Fruit fly (Drosophila melanogaster) whole organism, wandering third instar larva: ENCODE measurements around the gene CG9920.

ENCODE experiments used
- Abd-B ChIP-seq: fragments of >200 bp; optimal IDR thresholded peaks from 2 replicates; lab custom pipeline; 2017; ENCODE audit warnings: missing biosample characterization, missing genetic modification characterization
- CG32264 ChIP-seq: fragments of 200-800 bp; sonication (Bioruptor generic); optimal IDR thresholded peaks from 2 replicates; lab custom pipeline; 2016; ENCODE audit warnings: missing biosample characterization, missing genetic modification characterization
- CG9705 ChIP-seq: fragments of 200-800 bp; sonication (Bioruptor generic); optimal IDR thresholded peaks from 2 replicates; lab custom pipeline; 2018; ENCODE audit warnings: missing biosample characterization, mild to moderate bottlenecking, missing genetic modification characterization
- CrebA ChIP-seq: fragments of 200-800 bp; sonication (Bioruptor generic); optimal IDR thresholded peaks from 2 replicates; lab custom pipeline; 2016; ENCODE audit warnings: missing biosample characterization, mild to moderate bottlenecking, missing genetic modification characterization, borderline replicate concordance
- Dfd ChIP-seq: fragments of >200 bp; optimal IDR thresholded peaks from 2 replicates; lab custom pipeline; 2017; ENCODE audit warnings: missing biosample characterization, missing genetic modification characterization
- Dif ChIP-seq: fragments of 200-275, 200-300 bp; sonication (Bioruptor generic); optimal IDR thresholded peaks from 2 replicates; lab custom pipeline; 2018; ENCODE audit warnings: missing biosample characterization, missing genetic modification characterization; ENCODE audit not compliant: partially characterized antibody
- GATAd ChIP-seq: sonication (Bioruptor generic); optimal IDR thresholded peaks from 2 replicates; lab custom pipeline; 2016; ENCODE audit warnings: missing biosample characterization, missing genetic modification characterization
- HLH106 ChIP-seq: fragments of 200-800 bp; optimal IDR thresholded peaks from 3 replicates; lab custom pipeline; 2019; ENCODE audit warnings: missing biosample characterization, mild to moderate bottlenecking, missing genetic modification characterization, moderate library complexity
- Hnf4 ChIP-seq: fragments of 200-800 bp; sonication (Bioruptor generic); optimal IDR thresholded peaks from 2 replicates; lab custom pipeline; 2016; ENCODE audit warnings: missing biosample characterization, mild to moderate bottlenecking, missing genetic modification characterization
- Hr78 ChIP-seq: fragments of >200 bp; optimal IDR thresholded peaks from 2 replicates; lab custom pipeline; 2017; ENCODE audit warnings: missing biosample characterization, missing genetic modification characterization
- Hr83 ChIP-seq: fragments of 200-300 bp; sonication (Bioruptor generic); optimal IDR thresholded peaks from 2 replicates; lab custom pipeline; 2016; ENCODE audit warnings: missing biosample characterization, mild to moderate bottlenecking, missing genetic modification characterization, moderate library complexity; ENCODE audit not compliant: poor library complexity, severe bottlenecking
- Jra ChIP-seq: sonication (Bioruptor generic); optimal IDR thresholded peaks from 2 replicates; lab custom pipeline; 2016; ENCODE audit warnings: missing biosample characterization, missing genetic modification characterization
- Mio ChIP-seq: sonication (Bioruptor generic); optimal IDR thresholded peaks from 2 replicates; lab custom pipeline; 2016; ENCODE audit warnings: missing biosample characterization, missing genetic modification characterization
- Myc ChIP-seq: fragments of >200 bp; optimal IDR thresholded peaks from 2 replicates; lab custom pipeline; 2017
- OdsH ChIP-seq: fragments of 200-800 bp; sonication (Bioruptor generic); optimal IDR thresholded peaks from 2 replicates; lab custom pipeline; 2016; ENCODE audit warnings: missing biosample characterization, mild to moderate bottlenecking, missing genetic modification characterization
- Rel ChIP-seq, 2 experiments: fragments of 200-800 bp; sonication (Bioruptor generic) in 1 of 2; optimal IDR thresholded peaks; 2 replicates in 1 of 2; 3 replicates in 1 of 2; lab custom pipeline; 2016 to 2019; ENCODE audit warnings: mild to moderate bottlenecking in 2 of 2, missing biosample characterization in 2 of 2, missing genetic modification characterization in 2 of 2, moderate library complexity in 1 of 2
- Vsx2 ChIP-seq: fragments of 200-300, 225-300 bp; sonication (Bioruptor generic); optimal IDR thresholded peaks from 2 replicates; lab custom pipeline; 2018; ENCODE audit warnings: missing biosample characterization, missing genetic modification characterization; ENCODE audit not compliant: partially characterized antibody
- br ChIP-seq: fragments of 200-800 bp; sonication (Bioruptor generic); optimal IDR thresholded peaks from 2 replicates; lab custom pipeline; 2016; ENCODE audit warnings: missing biosample characterization, missing genetic modification characterization
- brk ChIP-seq: fragments of 200-800 bp; sonication (Bioruptor generic); optimal IDR thresholded peaks from 2 replicates; lab custom pipeline; 2016; ENCODE audit warnings: missing biosample characterization, mild to moderate bottlenecking, missing genetic modification characterization
- dl ChIP-seq, 2 experiments: fragments of 175-275, 200-275 bp in 1 of 2; fragments of 200-275 bp in 1 of 2; sonication (Bioruptor generic); optimal IDR thresholded peaks; lab custom pipeline; 2018; ENCODE audit warnings: mild to moderate bottlenecking in 2 of 2, missing biosample characterization in 2 of 2, missing genetic modification characterization in 2 of 2, moderate library complexity in 2 of 2; ENCODE audit not compliant: partially characterized antibody in 2 of 2, insufficient read depth in 1 of 2
- dmrt93B ChIP-seq: fragments of 200-800 bp; sonication (Bioruptor generic); optimal IDR thresholded peaks from 2 replicates; lab custom pipeline; 2018; ENCODE audit warnings: missing biosample characterization, mild to moderate bottlenecking, missing genetic modification characterization
- dsf ChIP-seq: sonication (Bioruptor generic); optimal IDR thresholded peaks from 2 replicates; lab custom pipeline; 2016; ENCODE audit warnings: missing biosample characterization, missing genetic modification characterization, borderline replicate concordance
- ey ChIP-seq: fragments of 200-800 bp; sonication (Bioruptor generic); optimal IDR thresholded peaks from 2 replicates; lab custom pipeline; 2016; ENCODE audit warnings: missing biosample characterization, missing genetic modification characterization
- foxo ChIP-seq, 2 experiments: fragments of 200-800 bp; sonication (Bioruptor generic); optimal IDR thresholded peaks; 2 replicates in 1 of 2; 3 replicates in 1 of 2; lab custom pipeline; 2016 to 2017; ENCODE audit warnings: missing biosample characterization in 2 of 2, missing genetic modification characterization in 2 of 2
- fru ChIP-seq: fragments of 200-800 bp; sonication (Bioruptor generic); optimal IDR thresholded peaks from 3 replicates; lab custom pipeline; 2016; ENCODE audit warnings: missing biosample characterization, mild to moderate bottlenecking, missing genetic modification characterization
- h ChIP-seq: fragments of 200-800 bp; sonication (Bioruptor generic); optimal IDR thresholded peaks from 3 replicates; lab custom pipeline; 2016; ENCODE audit warnings: missing biosample characterization, mild to moderate bottlenecking, missing genetic modification characterization
- jim ChIP-seq: fragments of 175-275, 200-325 bp; sonication (Bioruptor generic); optimal IDR thresholded peaks from 2 replicates; lab custom pipeline; 2016; ENCODE audit warnings: missing biosample characterization, mild to moderate bottlenecking, missing genetic modification characterization
- lola ChIP-seq: fragments of >200 bp; optimal IDR thresholded peaks from 2 replicates; lab custom pipeline; 2017; ENCODE audit warnings: missing biosample characterization, missing genetic modification characterization
- pan ChIP-seq: fragments of >200 bp; optimal IDR thresholded peaks from 2 replicates; lab custom pipeline; 2017
- psq ChIP-seq: fragments of 200-800 bp; sonication (Bioruptor generic); optimal IDR thresholded peaks from 3 replicates; lab custom pipeline; 2017; ENCODE audit warnings: missing biosample characterization, mild to moderate bottlenecking, missing genetic modification characterization, moderate library complexity
- rgr ChIP-seq: fragments of 200-800 bp; sonication (Bioruptor generic); optimal IDR thresholded peaks from 3 replicates; lab custom pipeline; 2016; ENCODE audit warnings: missing biosample characterization, mild to moderate bottlenecking, missing genetic modification characterization
- sage ChIP-seq: fragments of 200-800 bp; sonication (Bioruptor generic); optimal IDR thresholded peaks from 2 replicates; lab custom pipeline; 2016; ENCODE audit warnings: missing biosample characterization, mild to moderate bottlenecking, missing genetic modification characterization
- sv ChIP-seq: fragments of 200-800 bp; sonication (Bioruptor generic); optimal IDR thresholded peaks from 3 replicates; lab custom pipeline; 2016; ENCODE audit warnings: missing biosample characterization, missing genetic modification characterization
- tai ChIP-seq: sonication (Bioruptor generic); optimal IDR thresholded peaks from 2 replicates; lab custom pipeline; 2016; ENCODE audit warnings: missing biosample characterization, missing genetic modification characterization
- usp ChIP-seq: fragments of >200 bp; optimal IDR thresholded peaks from 2 replicates; lab custom pipeline; 2017; ENCODE audit warnings: missing biosample characterization, missing genetic modification characterization
- woc ChIP-seq: sonication (Bioruptor generic); optimal IDR thresholded peaks from 2 replicates; lab custom pipeline; 2016; ENCODE audit warnings: missing biosample characterization, mild to moderate bottlenecking, missing genetic modification characterization

Gene CG9920

DNA sequence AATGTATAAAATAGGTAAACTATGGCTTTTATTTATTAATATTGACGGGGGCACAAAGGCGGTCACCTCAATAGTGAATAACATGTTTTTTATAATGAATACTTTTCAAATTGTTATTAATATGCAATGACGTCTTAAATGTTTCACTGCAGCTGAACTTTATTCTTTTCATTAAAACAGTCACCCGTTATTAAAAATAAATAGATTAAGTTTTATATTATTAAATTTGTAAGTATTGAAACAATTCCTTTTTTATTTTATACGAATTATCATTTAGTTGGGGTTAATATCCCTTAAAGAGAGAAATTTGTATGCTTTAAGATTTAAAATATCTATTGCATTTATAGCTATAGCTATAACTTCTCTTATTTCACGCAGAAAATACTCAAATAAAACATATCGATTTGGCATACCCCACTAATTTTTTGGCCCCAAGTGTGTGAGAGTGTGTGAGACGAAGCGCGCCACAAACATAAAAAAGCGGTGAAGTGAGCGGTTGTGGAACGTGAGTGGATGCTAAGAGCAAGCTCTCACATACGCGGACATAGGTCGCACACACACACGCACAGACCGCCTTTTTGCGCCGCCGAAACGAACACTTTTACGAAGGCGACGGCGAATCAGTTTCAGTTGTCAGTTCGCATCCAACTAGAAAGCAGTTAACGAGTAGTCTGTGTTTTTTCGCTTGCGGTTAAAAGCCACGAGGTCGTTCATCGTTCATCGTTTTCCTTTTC, 41.4 kb downstream of the CG9920 start, which contains the start of gene foxo (continued):
- TF ChIP-seq HLH106 (tag; lab: Kevin White, UChicago) (peak; percentile 77), Hr83 (GFP tag; lab: Kevin White, UChicago) (peak; percentile 80), GATAd (no peak), Mio (peak; percentile 23), OdsH (GFP tag; lab: Kevin White, UChicago) (peak; percentile 68), Rel (GFP tag; optimal IDR thresholded peaks at IDR 0.05; lab: Kevin White, UChicago) (no peak), Rel (tag; optimal IDR thresholded peaks at IDR 0.05; lab: Kevin White, UChicago) (no peak), foxo (GFP tag; optimal IDR thresholded peaks at IDR 0.05; lab: Kevin White, UChicago) (peak; percentile 68 to 69), dmrt93B (GFP tag; lab: Kevin White, UChicago) (peak; percentile 34), pan (lab: Kevin White, UChicago) (no peak), br (GFP tag; lab: Kevin White, UChicago) (peak; percentile 56), Dif (GFP tag; lab: Kevin White, UChicago) (peak; percentile 83), jim (GFP tag; lab: Kevin White, UChicago) (peak; percentile 66)

DNA sequence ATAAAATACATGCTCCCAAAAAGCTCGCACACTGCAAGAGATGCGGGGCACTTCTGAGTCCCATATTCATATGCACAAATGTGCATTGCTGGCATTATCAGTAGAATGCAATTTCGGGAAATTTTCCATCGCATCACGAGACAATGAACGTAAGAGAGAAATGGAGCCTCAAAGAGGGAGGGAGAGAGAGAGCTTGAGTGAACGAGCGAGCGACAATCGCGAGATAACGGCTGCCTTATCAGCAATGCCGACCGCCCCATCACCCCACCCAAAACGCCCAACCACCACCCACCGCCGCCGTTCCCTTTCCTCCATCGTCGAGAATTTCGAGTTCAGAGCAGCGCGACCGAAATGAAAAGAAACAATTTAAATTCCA, 41.9 kb downstream of the CG9920 start:
- no peak for TF ChIP-seq GATAd
- TF ChIP-seq dl (GFP tag; optimal IDR thresholded peaks at IDR 0.05; lab: Kevin White, UChicago; ENCODE audit: insufficient read depth in 1 of 2, partially characterized antibody in 2 of 2), result peak; percentile 67 to 71
- TF ChIP-seq Jra, result no peak
- TF ChIP-seq CrebA (GFP tag; lab: Kevin White, UChicago), result peak; percentile 36
- peak; percentile 78 for TF ChIP-seq Dif (GFP tag; lab: Kevin White, UChicago)
- TF ChIP-seq Hr83 (GFP tag; lab: Kevin White, UChicago), result peak; percentile 18
- no peak for TF ChIP-seq Rel (GFP tag; optimal IDR thresholded peaks at IDR 0.05; lab: Kevin White, UChicago)
- TF ChIP-seq Rel (tag; optimal IDR thresholded peaks at IDR 0.05; lab: Kevin White, UChicago), result peak; percentile 83
- TF ChIP-seq Vsx2 (GFP tag; lab: Kevin White, UChicago), result peak; percentile 50
- TF ChIP-seq br (GFP tag; lab: Kevin White, UChicago), result peak; percentile 31

DNA sequence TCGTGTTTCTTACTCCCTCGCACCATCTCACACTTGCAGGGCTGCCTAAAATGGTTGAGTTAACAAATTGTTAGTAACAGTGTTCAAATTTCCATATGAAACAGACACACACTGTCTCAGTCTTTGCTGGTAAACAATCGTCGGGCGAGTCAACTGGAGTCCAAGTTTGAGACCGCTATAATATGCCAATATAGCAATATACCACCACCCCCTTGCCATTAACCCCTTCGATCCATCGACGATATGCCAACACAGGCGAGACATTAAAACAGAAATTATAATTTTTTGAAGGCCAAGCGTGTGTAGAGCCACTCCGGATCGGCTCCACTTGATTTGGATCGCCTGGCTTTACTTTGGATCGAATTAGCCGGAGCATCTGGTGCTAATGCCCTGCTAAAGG, 43.8 kb downstream of the CG9920 start:
- no peak for TF ChIP-seq Jra
- no peak for TF ChIP-seq lola (GFP tag; lab: Kevin White, UChicago)
- TF ChIP-seq brk (GFP tag; lab: Kevin White, UChicago), result no peak
- TF ChIP-seq jim (GFP tag; lab: Kevin White, UChicago), result no peak
- no peak for TF ChIP-seq Myc
- no peak for TF ChIP-seq tai (GFP tag; lab: Kevin White, UChicago)
- no peak for TF ChIP-seq Hr83 (GFP tag; lab: Kevin White, UChicago)
- TF ChIP-seq CG32264 (GFP tag; lab: Kevin White, UChicago), result no peak
- TF ChIP-seq sv, result no peak
- no peak for TF ChIP-seq CG9705 (GFP tag; lab: Kevin White, UChicago)
- TF ChIP-seq sage, result no peak
- TF ChIP-seq GATAd, result no peak

DNA sequence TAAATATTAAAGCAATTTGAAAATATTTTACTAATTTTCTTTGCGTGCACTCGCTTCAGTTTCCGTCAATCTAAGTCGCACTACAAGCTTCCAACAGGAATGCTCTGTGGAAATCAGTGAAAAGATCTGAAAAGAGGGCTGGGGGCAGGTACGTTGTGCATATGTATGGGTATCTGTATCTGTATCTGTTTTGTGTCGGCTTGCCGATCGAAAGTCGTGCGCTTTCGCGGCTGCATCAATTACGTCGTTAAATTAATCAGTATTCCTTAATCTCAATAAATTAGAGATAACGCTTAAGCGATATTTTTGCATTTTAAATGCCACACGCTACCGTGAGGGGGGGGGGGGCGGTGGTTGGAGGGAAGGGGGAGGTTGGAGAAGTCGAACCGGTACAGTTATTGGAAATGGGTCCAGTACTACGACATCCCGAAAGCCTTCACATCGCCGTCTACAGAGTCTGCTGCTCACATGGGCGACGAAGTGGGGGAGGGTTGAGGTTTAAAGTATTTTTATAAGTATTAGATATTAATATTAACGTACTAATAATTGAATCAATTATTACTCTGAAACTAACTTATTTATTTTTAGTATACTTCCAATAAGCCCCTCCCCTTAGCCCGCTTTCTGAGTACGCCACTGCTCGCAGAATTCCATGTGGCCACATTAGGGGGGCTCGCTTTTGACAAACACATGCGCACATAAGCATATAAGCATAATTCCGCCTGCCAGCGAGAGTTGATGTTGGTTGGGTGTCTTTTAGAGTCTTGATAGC, 44.7 kb downstream of the CG9920 start:
- peak; percentile 92 for TF ChIP-seq psq (GFP tag; lab: Kevin White, UChicago)
- TF ChIP-seq rgr (GFP tag; lab: Kevin White, UChicago), result peak; percentile 96
- peak; percentile 20 for TF ChIP-seq CrebA (GFP tag; lab: Kevin White, UChicago)
- no peak for TF ChIP-seq Vsx2 (GFP tag; lab: Kevin White, UChicago)
- no peak for TF ChIP-seq dl (GFP tag; optimal IDR thresholded peaks at IDR 0.05; lab: Kevin White, UChicago; ENCODE audit: insufficient read depth in 1 of 2, partially characterized antibody in 2 of 2)
- no peak for TF ChIP-seq Hr78
- peak; percentile 74 for TF ChIP-seq CG9705 (GFP tag; lab: Kevin White, UChicago)
- peak; percentile 90 for TF ChIP-seq br (GFP tag; lab: Kevin White, UChicago)
- peak; percentile 87 for TF ChIP-seq fru (GFP tag; lab: Kevin White, UChicago)
- no peak for TF ChIP-seq Myc
- peak; percentile 89 for TF ChIP-seq sage
- peak; percentile 25 for TF ChIP-seq Mio
- TF ChIP-seq dmrt93B (GFP tag; lab: Kevin White, UChicago), result peak; percentile 91
- no peak for TF ChIP-seq Dif (GFP tag; lab: Kevin White, UChicago)
- peak; percentile 46 for TF ChIP-seq dsf (GFP tag; lab: Kevin White, UChicago)
- no peak for TF ChIP-seq usp (GFP tag; lab: Kevin White, UChicago)
- TF ChIP-seq HLH106 (tag; lab: Kevin White, UChicago), result peak; percentile 94
- TF ChIP-seq Abd-B (GFP tag; lab: Kevin White, UChicago), result no peak
- peak; percentile 93 for TF ChIP-seq h
- peak; percentile 23 for TF ChIP-seq Hr83 (GFP tag; lab: Kevin White, UChicago)
- no peak for TF ChIP-seq GATAd
- TF ChIP-seq sv, result peak; percentile 95
- TF ChIP-seq CG32264 (GFP tag; lab: Kevin White, UChicago), result peak; percentile 46
- TF ChIP-seq Dfd, result no peak
- peak; percentile 77 for TF ChIP-seq Rel (GFP tag; optimal IDR thresholded peaks at IDR 0.05; lab: Kevin White, UChicago)
- peak; percentile 70 for TF ChIP-seq Rel (tag; optimal IDR thresholded peaks at IDR 0.05; lab: Kevin White, UChicago)
- peak; percentile 84 for TF ChIP-seq Hnf4 (GFP tag; lab: Kevin White, UChicago)
- TF ChIP-seq foxo (GFP tag; optimal IDR thresholded peaks at IDR 0.05; lab: Kevin White, UChicago), result peak; percentile 51 to 96
- peak; percentile 47 for TF ChIP-seq woc
- TF ChIP-seq ey (GFP tag; lab: Kevin White, UChicago), result peak; percentile 88
